Worm (Caenorhabditis elegans): ENCODE results near the gene nspb-10.

DNA sequence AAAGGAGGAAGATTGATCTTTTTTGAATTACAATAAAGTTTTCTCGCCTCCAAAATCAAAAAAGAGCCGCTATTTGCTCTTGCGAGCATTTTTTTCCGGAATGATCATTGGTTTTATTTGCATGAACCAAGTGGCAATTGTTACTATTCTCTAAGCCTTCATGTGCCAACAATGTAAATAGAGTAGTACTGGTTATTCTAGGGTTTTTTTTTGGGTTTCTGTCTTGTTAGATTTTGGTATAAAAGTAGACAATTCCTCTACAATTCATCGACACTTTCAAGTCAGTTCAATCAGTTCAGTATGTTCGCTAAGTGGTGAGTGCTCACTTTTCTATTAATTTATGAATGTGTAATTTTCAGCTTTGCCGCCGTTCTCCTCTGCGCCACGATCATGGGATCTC, 10.0 kb downstream of the nspb-10 start, which contains the start of gene nspb-7:
- no peak for TF ChIP-seq nhr-77 (tag; optimal IDR thresholded peaks at IDR 0.05)
- no peak for TF ChIP-seq ceh-9 (tag; optimal IDR thresholded peaks at IDR 0.05)
- no peak for TF ChIP-seq snpc-4 (tag; optimal IDR thresholded peaks at IDR 0.05)
- no peak for TF ChIP-seq lin-15B (tag; optimal IDR thresholded peaks at IDR 0.05)
- TF ChIP-seq nhr-237 (tag; optimal IDR thresholded peaks at IDR 0.05) = no peak
- TF ChIP-seq ceh-16 (tag; optimal IDR thresholded peaks at IDR 0.05) = no peak
- no peak for TF ChIP-seq nhr-25 (tag; optimal IDR thresholded peaks at IDR 0.05)
- TF ChIP-seq nhr-43 (tag; optimal IDR thresholded peaks at IDR 0.05; ENCODE audit: poor library complexity, severe bottlenecking) = no peak
- no peak for TF ChIP-seq tbx-2 (tag; optimal IDR thresholded peaks at IDR 0.05)
- TF ChIP-seq elt-1 (tag; optimal IDR thresholded peaks at IDR 0.05) = no peak
- TF ChIP-seq unc-62 (GFP tag; optimal IDR thresholded peaks at IDR 0.05) = no peak
- TF ChIP-seq pqm-1 (tag; optimal IDR thresholded peaks at IDR 0.05) = no peak
- TF ChIP-seq unc-39 (tag; optimal IDR thresholded peaks at IDR 0.05) = no peak

All from whole organism, L3 larva.